Worm (Caenorhabditis elegans) whole organism, mixed stage, embryonic: Measurements from ENCODE around the gene dnj-3.
"Not testable (repeated sequence)": the region's sequence is repeated elsewhere in the genome, so short reads cannot be mapped to it uniquely, and the experiment has no call there.

Source experiments
- ham-2 ChIP-seq: fragments of 200-800 bp; sonication (Bioruptor generic); optimal IDR thresholded peaks from 2 replicates; lab custom pipeline; 2018; ENCODE audit warnings: mild to moderate bottlenecking, missing genetic modification characterization, missing compliant biosample characterization
- snpc-4 ChIP-seq: fragments of 150-350 bp; optimal IDR thresholded peaks from 2 replicates; lab custom pipeline; 2014; ENCODE audit warnings: missing biosample characterization, missing genetic modification characterization

DNA sequence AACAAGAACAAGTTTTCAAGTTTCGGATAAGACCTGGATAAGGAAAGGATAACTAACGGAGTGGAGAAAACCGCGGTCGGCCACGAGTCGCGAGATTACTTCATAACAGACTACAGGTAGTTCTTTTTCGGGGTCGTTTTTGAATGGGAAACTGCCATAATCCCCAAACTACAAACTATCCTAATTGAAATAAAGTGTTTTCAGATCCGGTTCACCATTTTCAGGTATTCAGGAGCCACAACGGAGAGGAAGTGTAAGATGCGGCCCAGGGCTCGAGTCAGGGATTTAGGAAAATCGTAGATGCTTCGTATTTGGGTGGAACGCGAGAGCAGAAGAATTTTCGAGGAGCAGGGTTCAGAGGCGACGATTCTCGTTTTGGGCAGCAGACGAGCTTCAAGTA is 47.5 kb downstream of the dnj-3 start, which contains the start of gene T01G5.8:
- not testable (repeated sequence) for TF ChIP-seq ham-2 (GFP tag; lab: Kevin White, UChicago); snpc-4
